Fruit fly (Drosophila melanogaster) whole organism, embryonic: Measurements from ENCODE around the gene Mtl.
A peak's percentile ranks its signal among the peaks of the same experiment; 100 is the strongest.

Experiments used
- Awh ChIP-seq: fragments of 200-800 bp; sonication (Bioruptor generic); IDR thresholded peaks from 2 replicates; pipeline ENCODE4, ENCODE4 v1.3.6; 2022; ENCODE audit warnings: missing biosample characterization, missing genetic modification characterization
- C15 ChIP-seq: fragments of 200-800 bp; sonication (Bioruptor generic); IDR thresholded peaks from 3 replicates; pipeline ENCODE4 v1.3.6; 2022; ENCODE audit warnings: missing biosample characterization, missing genetic modification characterization
- CG10565 ChIP-seq: fragments of 200-800 bp; sonication (Bioruptor generic); optimal IDR thresholded peaks from 3 replicates; lab custom pipeline; 2016; ENCODE audit warnings: missing biosample characterization, mild to moderate bottlenecking, missing genetic modification characterization
- CG10959 ChIP-seq: fragments of 200-800 bp; sonication (Bioruptor generic); IDR thresholded peaks from 2 replicates; pipeline ENCODE4 v1.3.6; 2022; ENCODE audit warnings: missing biosample characterization, missing genetic modification characterization
- CG11696 ChIP-seq: fragments of 200-800 bp; sonication (Bioruptor generic); IDR thresholded peaks from 2 replicates; pipeline ENCODE4 v1.3.6; 2022; ENCODE audit warnings: missing biosample characterization, missing genetic modification characterization
- CG11723 ChIP-seq: fragments of 200-800 bp; sonication (Bioruptor generic); optimal IDR thresholded peaks from 2 replicates; lab custom pipeline; 2017; ENCODE audit warnings: missing biosample characterization, mild to moderate bottlenecking, missing genetic modification characterization
- CG1233 ChIP-seq: fragments of 200-800 bp; sonication (Bioruptor generic); optimal IDR thresholded peaks from 4 replicates; lab custom pipeline; 2018; ENCODE audit warnings: missing biosample characterization, mild to moderate bottlenecking, missing genetic modification characterization
- CG12769 ChIP-seq: fragments of 200-800 bp; sonication (Bioruptor generic); optimal IDR thresholded peaks from 2 replicates; lab custom pipeline; 2019; ENCODE audit warnings: missing biosample characterization, mild to moderate bottlenecking, missing genetic modification characterization, moderate library complexity
- CG13123 ChIP-seq: fragments of 200-800 bp; sonication (Bioruptor generic); optimal IDR thresholded peaks from 2 replicates; lab custom pipeline; 2016; ENCODE audit warnings: missing biosample characterization, missing genetic modification characterization
- CG14667 ChIP-seq: fragments of 200-800 bp; sonication (Bioruptor generic); IDR thresholded peaks from 2 replicates; pipeline ENCODE4 v1.3.6; 2022; ENCODE audit warnings: missing biosample characterization, missing genetic modification characterization
- CG16813 ChIP-seq: fragments of 200-800 bp; sonication (Bioruptor generic); IDR thresholded peaks from 3 replicates; pipeline ENCODE4 v1.3.6; 2022; ENCODE audit warnings: missing biosample characterization, missing genetic modification characterization; ENCODE audit not compliant: partially characterized antibody
- CG17802 ChIP-seq: fragments of 200-800 bp; sonication (Bioruptor generic); optimal IDR thresholded peaks from 2 replicates; lab custom pipeline; 2018; ENCODE audit warnings: missing biosample characterization, mild to moderate bottlenecking, missing genetic modification characterization, moderate library complexity
- CG2116 ChIP-seq: fragments of 200-800 bp; sonication (Bioruptor generic); optimal IDR thresholded peaks from 3 replicates; lab custom pipeline; 2018; ENCODE audit warnings: missing biosample characterization, mild to moderate bottlenecking, missing genetic modification characterization
- CG2120 ChIP-seq: fragments of 200-800 bp; sonication (Bioruptor generic); optimal IDR thresholded peaks from 3 replicates; lab custom pipeline; 2016; ENCODE audit warnings: missing biosample characterization, missing genetic modification characterization
- CG2678 ChIP-seq: fragments of 200-800 bp; sonication (Bioruptor generic); optimal IDR thresholded peaks from 3 replicates; lab custom pipeline; 2019; ENCODE audit warnings: missing biosample characterization, mild to moderate bottlenecking, missing genetic modification characterization, moderate library complexity
- CG31224 ChIP-seq: fragments of 200-800 bp; sonication (Bioruptor generic); IDR thresholded peaks from 2 replicates; pipeline ENCODE4 v1.3.6; 2022; ENCODE audit warnings: missing biosample characterization, missing genetic modification characterization
- CG3838 ChIP-seq: fragments of 200-800 bp; sonication (Bioruptor generic); optimal IDR thresholded peaks from 3 replicates; lab custom pipeline; 2016; ENCODE audit warnings: missing biosample characterization, missing genetic modification characterization
- CG3847 ChIP-seq: fragments of 200-800 bp; sonication (Bioruptor generic); IDR thresholded peaks from 2 replicates; pipeline ENCODE4 v1.3.6; 2022; ENCODE audit warnings: missing biosample characterization, missing genetic modification characterization
- CG4707 ChIP-seq: fragments of 200-800 bp; sonication (Bioruptor generic); optimal IDR thresholded peaks from 2 replicates; lab custom pipeline; 2018; ENCODE audit warnings: missing biosample characterization, mild to moderate bottlenecking, missing genetic modification characterization, moderate library complexity
- CG4820 ChIP-seq: fragments of 200-800 bp; sonication (Bioruptor generic); optimal IDR thresholded peaks from 3 replicates; lab custom pipeline; 2016; ENCODE audit warnings: missing biosample characterization, missing genetic modification characterization
- CG6765 ChIP-seq: fragments of 200-800 bp; sonication (Bioruptor generic); optimal IDR thresholded peaks from 3 replicates; lab custom pipeline; 2017; ENCODE audit warnings: missing biosample characterization, mild to moderate bottlenecking, missing genetic modification characterization
- CG6854 ChIP-seq: fragments of 200-800 bp; sonication (Bioruptor generic); optimal IDR thresholded peaks from 3 replicates; lab custom pipeline; 2017; ENCODE audit warnings: missing biosample characterization, mild to moderate bottlenecking, missing genetic modification characterization
- CG8290 ChIP-seq, 3 experiments: fragments of 200-800 bp; sonication (Bioruptor generic); optimal IDR thresholded peaks; 2 replicates each; lab custom pipeline; 2016 to 2019; ENCODE audit warnings: missing biosample characterization in 3 of 3, missing genetic modification characterization in 3 of 3, mild to moderate bottlenecking in 2 of 3, moderate library complexity in 1 of 3
- Dp ChIP-seq: fragments of 200-800 bp; sonication (Bioruptor generic); optimal IDR thresholded peaks from 2 replicates; lab custom pipeline; 2018; ENCODE audit warnings: missing biosample characterization, mild to moderate bottlenecking, missing genetic modification characterization, moderate library complexity
- Meics ChIP-seq: fragments of 200-800 bp; sonication (Bioruptor generic); optimal IDR thresholded peaks from 2 replicates; lab custom pipeline; 2017; ENCODE audit warnings: missing biosample characterization, mild to moderate bottlenecking, missing genetic modification characterization
- Ptx1 ChIP-seq: fragments of 200-800 bp; sonication (Bioruptor generic); IDR thresholded peaks from 2 replicates; pipeline ENCODE4 v1.3.6; 2022; ENCODE audit warnings: missing biosample characterization, missing genetic modification characterization
- Sox100B ChIP-seq: fragments of 200-800 bp; sonication (Bioruptor generic); optimal IDR thresholded peaks from 3 replicates; lab custom pipeline; 2018; ENCODE audit warnings: missing biosample characterization, mild to moderate bottlenecking, missing genetic modification characterization
- TFAM ChIP-seq: fragments of 200-800 bp; sonication (Bioruptor generic); optimal IDR thresholded peaks from 2 replicates; lab custom pipeline; 2017; ENCODE audit warnings: missing biosample characterization, missing genetic modification characterization, inconsistent platforms
- ab ChIP-seq: fragments of 200-800 bp; sonication (Bioruptor generic); optimal IDR thresholded peaks from 2 replicates; lab custom pipeline; 2016; ENCODE audit warnings: missing biosample characterization, missing genetic modification characterization
- abd-A ChIP-seq: fragments of 200-800 bp; sonication (Bioruptor generic); optimal IDR thresholded peaks from 3 replicates; lab custom pipeline; 2019; ENCODE audit warnings: missing biosample characterization, mild to moderate bottlenecking, missing genetic modification characterization, moderate library complexity
- ci ChIP-seq: fragments of 200-800 bp; sonication (Bioruptor generic); IDR thresholded peaks from 3 replicates; pipeline ENCODE4 v1.3.6; 2022; ENCODE audit warnings: missing biosample characterization, missing genetic modification characterization
- dimm ChIP-seq: fragments of 200-800 bp; sonication (Bioruptor generic); IDR thresholded peaks from 2 replicates; pipeline ENCODE4 v1.3.6; 2022; ENCODE audit warnings: missing biosample characterization, missing genetic modification characterization
- dpn ChIP-seq, 2 experiments: fragments of 200-800 bp; sonication (Bioruptor generic); optimal IDR thresholded peaks; 3 replicates each; lab custom pipeline; 2016; ENCODE audit warnings: missing biosample characterization in 2 of 2, missing genetic modification characterization in 2 of 2
- esg ChIP-seq: fragments of 200-800 bp; sonication (Bioruptor generic); conservative IDR thresholded peaks from 2 replicates; pipeline ENCODE4 v1.3.6; 2022; ENCODE audit warnings: missing biosample characterization, missing genetic modification characterization
- fru ChIP-seq: fragments of >200 bp; optimal IDR thresholded peaks from 2 replicates; lab custom pipeline; 2017
- grn ChIP-seq: fragments of 200-800 bp; sonication (Bioruptor generic); optimal IDR thresholded peaks from 3 replicates; lab custom pipeline; 2017; ENCODE audit warnings: missing biosample characterization, missing genetic modification characterization
- kah ChIP-seq: fragments of 200-800 bp; sonication (Bioruptor generic); optimal IDR thresholded peaks from 2 replicates; lab custom pipeline; 2018; ENCODE audit warnings: missing biosample characterization, mild to moderate bottlenecking, missing genetic modification characterization
- lilli ChIP-seq: fragments of 200-800 bp; sonication (Bioruptor generic); optimal IDR thresholded peaks from 3 replicates; lab custom pipeline; 2016; ENCODE audit warnings: missing biosample characterization, missing genetic modification characterization
- lola ChIP-seq, 3 experiments: fragments of >200 bp in 2 of 3; fragments of 200-800 bp in 1 of 3; sonication (Bioruptor generic) in 1 of 3; optimal IDR thresholded peaks; 2 replicates each; lab custom pipeline; 2017 to 2019; ENCODE audit warnings: missing biosample characterization in 3 of 3, missing genetic modification characterization in 3 of 3, mild to moderate bottlenecking in 1 of 3, moderate library complexity in 1 of 3
- nom ChIP-seq: fragments of 200-800 bp; sonication (Bioruptor generic); optimal IDR thresholded peaks from 2 replicates; lab custom pipeline; 2017; ENCODE audit warnings: missing biosample characterization, missing genetic modification characterization, mild to moderate bottlenecking, moderate library complexity, missing genetic modification reagents
- oc ChIP-seq: fragments of 200-800 bp; sonication (Bioruptor generic); optimal IDR thresholded peaks from 2 replicates; lab custom pipeline; 2018; ENCODE audit warnings: missing biosample characterization, mild to moderate bottlenecking, missing genetic modification characterization, moderate library complexity
- p53 ChIP-seq: fragments of 200-800 bp; sonication (Bioruptor generic); optimal IDR thresholded peaks from 2 replicates; lab custom pipeline; 2016; ENCODE audit warnings: missing biosample characterization, missing genetic modification characterization
- pho ChIP-seq: fragments of 200-800 bp; sonication (Bioruptor generic); optimal IDR thresholded peaks from 2 replicates; lab custom pipeline; 2016; ENCODE audit warnings: missing biosample characterization, missing genetic modification characterization
- slbo ChIP-seq: fragments of 200-800 bp; sonication (Bioruptor generic); IDR thresholded peaks from 2 replicates; pipeline ENCODE4 v1.3.6; 2022; ENCODE audit warnings: missing biosample characterization, missing genetic modification characterization
- slou ChIP-seq: fragments of 200-800 bp; sonication (Bioruptor generic); optimal IDR thresholded peaks from 3 replicates; lab custom pipeline; 2016; ENCODE audit warnings: missing biosample characterization, missing genetic modification characterization
- slp2 ChIP-seq: fragments of 200-800 bp; sonication (Bioruptor generic); optimal IDR thresholded peaks from 2 replicates; lab custom pipeline; 2016; ENCODE audit warnings: missing biosample characterization, missing genetic modification characterization
- vnd ChIP-seq: fragments of 200-800 bp; sonication (Bioruptor generic); IDR thresholded peaks from 3 replicates; pipeline ENCODE4 v1.3.6; 2022; ENCODE audit warnings: missing biosample characterization, missing genetic modification characterization; ENCODE audit not compliant: partially characterized antibody
- wdn ChIP-seq: fragments of 200-800 bp; sonication (Bioruptor generic); IDR thresholded peaks from 2 replicates; pipeline ENCODE4 v1.3.6; 2022; ENCODE audit warnings: missing biosample characterization, missing genetic modification characterization
- zfh2 ChIP-seq: fragments of 200-800 bp; sonication (Bioruptor generic); optimal IDR thresholded peaks from 2 replicates; lab custom pipeline; 2016; ENCODE audit warnings: missing biosample characterization, missing genetic modification characterization

The Mtl gene

DNA sequence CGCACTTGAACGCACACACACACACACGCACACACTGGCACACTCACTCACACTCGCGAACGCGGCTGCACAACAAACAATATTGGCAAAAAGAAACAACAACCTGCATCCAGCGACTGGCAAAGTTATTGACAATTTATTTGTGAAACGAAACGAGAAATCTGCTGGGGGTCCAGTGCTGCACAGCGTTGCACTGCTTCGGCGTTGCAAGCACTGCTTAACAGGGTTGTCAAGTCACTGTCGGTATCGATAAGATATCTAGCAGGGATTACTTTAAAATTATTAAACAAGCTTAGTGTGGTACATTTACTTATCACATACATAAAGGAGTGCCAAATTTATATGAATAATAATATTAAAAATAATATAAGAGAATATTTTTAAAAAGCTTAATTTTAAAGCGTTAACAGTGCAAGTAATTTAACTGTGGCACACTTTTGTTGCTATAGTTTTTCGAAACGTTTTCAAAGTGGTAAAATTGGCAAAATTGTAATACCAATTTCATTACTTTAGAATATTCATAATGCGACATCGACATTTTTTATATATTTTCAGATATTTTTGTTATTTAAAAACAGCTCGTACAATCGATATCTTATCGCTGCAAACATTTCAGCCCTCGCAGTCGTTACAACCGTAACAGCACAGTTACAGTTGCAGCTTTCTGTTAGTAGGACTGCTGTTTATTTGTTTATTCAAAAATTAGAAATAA, 28.8 kb upstream of the Mtl start, which contains the start of the genes dsd and Tusp (continued):
- TF ChIP-seq CG8290 (GFP tag; optimal IDR thresholded peaks at IDR 0.05; lab: Kevin White, UChicago) (peak; percentile 68), CG8290 (tag; optimal IDR thresholded peaks at IDR 0.05; lab: Kevin White, UChicago) (peak; percentile 65 to 90), wdn (GFP tag; lab: Robert Waterston, UW) (no peak), Ptx1 (GFP tag; lab: Robert Waterston, UW) (peak; percentile 84), ci (GFP tag; lab: Robert Waterston, UW) (peak; percentile 81), C15 (GFP tag; lab: Robert Waterston, UW) (no peak), dimm (GFP tag; lab: Robert Waterston, UW) (no peak), Awh (GFP tag; lab: Robert Waterston, UW) (peak; percentile 48), CG1233 (GFP tag; lab: Kevin White, UChicago) (peak; percentile 57), abd-A (no peak), p53 (peak; percentile 8), TFAM (no peak), CG14667 (GFP tag; lab: Robert Waterston, UW) (peak; percentile 62), CG6854 (GFP tag; lab: Kevin White, UChicago) (no peak), oc (tag; lab: Kevin White, UChicago) (no peak), ab (GFP tag; lab: Kevin White, UChicago) (peak; percentile 68), CG2678 (tag; lab: Kevin White, UChicago) (peak; percentile 69), Dp (GFP tag; lab: Kevin White, UChicago) (peak; percentile 25), slbo (GFP tag; lab: Robert Waterston, UW) (peak; percentile 93), CG11696 (GFP tag; lab: Robert Waterston, UW) (no peak), CG2116 (peak; percentile 76), lola (GFP tag; optimal IDR thresholded peaks at IDR 0.05; lab: Kevin White, UChicago) (peak in 1 of 3 experiments; percentile 63), zfh2 (GFP tag; lab: Kevin White, UChicago) (peak; percentile 91), CG17802 (tag; lab: Kevin White, UChicago) (peak; percentile 58), CG4820 (GFP tag; lab: Kevin White, UChicago) (peak; percentile 68), kah (peak; percentile 45), Sox100B (GFP tag; lab: Kevin White, UChicago) (peak; percentile 70), vnd (GFP tag; lab: Robert Waterston, UW) (peak; percentile 68; the same call in 2 of the 3 replicates), CG13123 (GFP tag; lab: Kevin White, UChicago) (peak; percentile 69), slp2 (peak; percentile 35), pho (GFP tag; lab: Kevin White, UChicago) (peak; percentile 73), grn (GFP tag; lab: Kevin White, UChicago) (no peak), CG2120 (GFP tag; lab: Kevin White, UChicago) (peak; percentile 86), nom (GFP tag; lab: Kevin White, UChicago) (peak; percentile 4), lilli (GFP tag; lab: Kevin White, UChicago) (peak; percentile 81), dpn (GFP tag; optimal IDR thresholded peaks at IDR 0.05; lab: Kevin White, UChicago) (peak; percentile 74 to 85), CG31224 (GFP tag; lab: Robert Waterston, UW) (peak; percentile 46; the same call in 1 of the 2 replicates), CG3847 (GFP tag; lab: Robert Waterston, UW) (peak; percentile 89), CG4707 (GFP tag; lab: Kevin White, UChicago) (peak; percentile 6), CG10959 (GFP tag; lab: Robert Waterston, UW) (0 out of 2 replicates have a peak, but pooled peaks have one; percentile 35), CG3838 (GFP tag; lab: Kevin White, UChicago) (no peak), slou (peak; percentile 60), Meics (peak; percentile 66), esg (GFP tag; lab: Robert Waterston, UW) (0 out of 2 replicates have a peak, but pooled peaks have one; percentile 43), CG16813 (peak; percentile 59), CG11723 (peak; percentile 59), CG12769 (peak; percentile 57), fru (lab: Kevin White, UChicago) (no peak), CG6765 (GFP tag; lab: Kevin White, UChicago) (peak; percentile 3), CG10565 (no peak)
